Worm (Caenorhabditis elegans) whole organism, late embryonic: Measurements from ENCODE around the gene F28C6.5.

Experiments
- C08G9.2 ChIP-seq: sonication (generic microtip); optimal IDR thresholded peaks from 2 replicates; lab custom pipeline; 2016; ENCODE audit warnings: mild to moderate bottlenecking, missing genetic modification characterization, moderate library complexity, missing compliant biosample characterization
- F13H6.1 ChIP-seq: sonication (generic microtip); optimal IDR thresholded peaks from 2 replicates; lab custom pipeline; 2016; ENCODE audit warnings: missing genetic modification characterization, missing compliant biosample characterization
- ama-1 ChIP-seq: fragments of 150-350 bp; optimal IDR thresholded peaks from 2 replicates; lab custom pipeline; 2014
- ceh-2 ChIP-seq: sonication (generic microtip); optimal IDR thresholded peaks from 2 replicates; lab custom pipeline; 2016; ENCODE audit warnings: missing genotype, missing genetic modification characterization, missing compliant biosample characterization
- ceh-22 ChIP-seq: sonication (generic microtip); optimal IDR thresholded peaks from 2 replicates; lab custom pipeline; 2017; ENCODE audit warnings: missing biosample characterization, missing genetic modification characterization
- ceh-31 ChIP-seq: sonication (generic microtip); optimal IDR thresholded peaks from 2 replicates; lab custom pipeline; 2016; ENCODE audit warnings: missing genetic modification characterization, missing compliant biosample characterization
- ceh-34 ChIP-seq: sonication (generic microtip); optimal IDR thresholded peaks from 2 replicates; lab custom pipeline; 2016; ENCODE audit warnings: mild to moderate bottlenecking, missing genetic modification characterization, missing compliant biosample characterization
- ceh-48 ChIP-seq: sonication (generic microtip); optimal IDR thresholded peaks from 2 replicates; lab custom pipeline; 2016; ENCODE audit warnings: missing genetic modification characterization, inconsistent platforms, missing compliant biosample characterization
- ceh-6 ChIP-seq: fragments of 200-800 bp; sonication (Bioruptor generic); optimal IDR thresholded peaks from 2 replicates; lab custom pipeline; 2018; ENCODE audit warnings: mild to moderate bottlenecking, missing genetic modification characterization, missing compliant biosample characterization
- ceh-9 ChIP-seq: sonication (generic microtip); optimal IDR thresholded peaks from 2 replicates; lab custom pipeline; 2016; ENCODE audit warnings: mild to moderate bottlenecking, missing genetic modification characterization, inconsistent platforms, missing compliant biosample characterization
- eyg-1 ChIP-seq: sonication (generic microtip); optimal IDR thresholded peaks from 2 replicates; lab custom pipeline; 2016; ENCODE audit warnings: missing genotype, missing genetic modification characterization, missing compliant biosample characterization
- fax-1 ChIP-seq: sonication (generic microtip); optimal IDR thresholded peaks from 2 replicates; lab custom pipeline; 2016; ENCODE audit warnings: missing genotype, missing genetic modification characterization, missing compliant biosample characterization
- fkh-10 ChIP-seq: fragments of 150-350 bp; optimal IDR thresholded peaks from 2 replicates; lab custom pipeline; 2014; ENCODE audit warnings: missing biosample characterization, missing genetic modification reagents, missing genetic modification characterization
- fkh-6 ChIP-seq: sonication (generic microtip); optimal IDR thresholded peaks from 2 replicates; lab custom pipeline; 2016; ENCODE audit warnings: missing genetic modification characterization, missing compliant biosample characterization
- hlh-13 ChIP-seq: fragments of 200-800 bp; sonication (Bioruptor generic); optimal IDR thresholded peaks from 2 replicates; lab custom pipeline; 2018; ENCODE audit warnings: mild to moderate bottlenecking, missing genetic modification characterization, missing compliant biosample characterization
- hlh-30 ChIP-seq: sonication (generic microtip); optimal IDR thresholded peaks from 2 replicates; lab custom pipeline; 2017; ENCODE audit warnings: antibody characterized with exemption, missing genetic modification characterization, missing compliant biosample characterization; ENCODE audit not compliant: insufficient read depth
- hlh-6 ChIP-seq: sonication (generic microtip); optimal IDR thresholded peaks from 2 replicates; lab custom pipeline; 2016; ENCODE audit warnings: missing genotype, missing genetic modification characterization, missing compliant biosample characterization
- madf-2 ChIP-seq: sonication (generic microtip); optimal IDR thresholded peaks from 2 replicates; lab custom pipeline; 2017; ENCODE audit warnings: missing genetic modification characterization, missing compliant biosample characterization
- mec-3 ChIP-seq: sonication (generic microtip); optimal IDR thresholded peaks from 2 replicates; lab custom pipeline; 2016; ENCODE audit warnings: borderline replicate concordance, missing genetic modification characterization, missing compliant biosample characterization
- nfya-1 ChIP-seq: sonication (generic microtip); optimal IDR thresholded peaks from 2 replicates; lab custom pipeline; 2017; ENCODE audit warnings: missing genetic modification characterization, mild to moderate bottlenecking, missing compliant biosample characterization, antibody characterized with exemption, moderate library complexity
- nhr-11 ChIP-seq: fragments of 150-350 bp; optimal IDR thresholded peaks from 2 replicates; lab custom pipeline; 2014; ENCODE audit warnings: missing biosample characterization, missing genetic modification characterization
- nhr-232 ChIP-seq: sonication (generic microtip); optimal IDR thresholded peaks from 2 replicates; lab custom pipeline; 2016; ENCODE audit warnings: missing genetic modification characterization, missing compliant biosample characterization
- pag-3 ChIP-seq: sonication (generic microtip); optimal IDR thresholded peaks from 2 replicates; lab custom pipeline; 2016; ENCODE audit warnings: missing compliant biosample characterization, missing genetic modification characterization, borderline replicate concordance
- pat-9 ChIP-seq: fragments of 200-800 bp; sonication (Bioruptor generic); optimal IDR thresholded peaks from 2 replicates; lab custom pipeline; 2018; ENCODE audit warnings: mild to moderate bottlenecking, missing genetic modification characterization, moderate library complexity, missing compliant biosample characterization
- pha-2 ChIP-seq: sonication (generic microtip); optimal IDR thresholded peaks from 2 replicates; lab custom pipeline; 2017; ENCODE audit warnings: mild to moderate bottlenecking, missing genetic modification characterization, missing compliant biosample characterization
- ref-2 ChIP-seq: sonication (generic microtip); optimal IDR thresholded peaks from 2 replicates; lab custom pipeline; 2016; ENCODE audit warnings: missing genetic modification characterization, missing compliant biosample characterization
- rnt-1 ChIP-seq: sonication (generic microtip); optimal IDR thresholded peaks from 2 replicates; lab custom pipeline; 2016; ENCODE audit warnings: missing genetic modification characterization, missing compliant biosample characterization
- syd-9 ChIP-seq: sonication (generic microtip); optimal IDR thresholded peaks from 2 replicates; lab custom pipeline; 2016; ENCODE audit warnings: mild to moderate bottlenecking, missing genetic modification characterization, moderate library complexity, missing compliant biosample characterization
- tbx-2 ChIP-seq: sonication (generic microtip); optimal IDR thresholded peaks from 2 replicates; lab custom pipeline; 2016; ENCODE audit warnings: missing genetic modification characterization, missing compliant biosample characterization
- unc-42 ChIP-seq: sonication (generic microtip); optimal IDR thresholded peaks from 2 replicates; lab custom pipeline; 2016; ENCODE audit warnings: missing genotype, missing genetic modification characterization, missing compliant biosample characterization
- unc-86 ChIP-seq: sonication (generic microtip); optimal IDR thresholded peaks from 2 replicates; lab custom pipeline; 2016; ENCODE audit warnings: missing genetic modification characterization, missing compliant biosample characterization

Gene F28C6.5

DNA sequence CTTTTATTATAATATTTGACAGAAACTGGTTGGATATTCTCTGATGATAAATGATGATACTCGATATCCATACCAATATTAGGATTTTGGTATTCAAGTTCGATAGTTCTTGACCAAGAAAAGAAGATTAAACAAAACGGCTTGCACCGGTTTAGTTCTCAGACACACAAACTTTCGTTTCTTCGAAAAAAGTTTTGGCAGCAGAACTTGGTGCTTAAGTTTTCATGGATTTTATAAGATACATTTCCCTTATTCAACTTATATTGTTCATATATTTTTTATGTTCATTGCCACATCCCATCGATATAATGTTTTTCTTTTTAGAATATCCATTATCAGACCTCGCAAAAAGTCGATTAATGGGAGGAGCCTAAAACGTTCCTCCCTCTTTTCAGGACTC lies 8.6 kb upstream of the F28C6.5 start, which contains the start of gene aptf-4:
Gene aptf-4, plus strand, starts transcription at position 301 of the 400 bp plus-strand sequence.
- no peak for TF ChIP-seq hlh-13 (GFP tag; lab: Kevin White, UChicago)
- no peak for TF ChIP-seq C08G9.2 (tag; lab: Kevin White, UChicago)
- no peak for TF ChIP-seq nhr-11 (tag; lab: Kevin White, UChicago)
- TF ChIP-seq hlh-6 (tag; lab: Kevin White, UChicago): no peak

- TF ChIP-seq eyg-1 (no peak), fkh-10 (GFP tag; lab: Kevin White, UChicago) (no peak)
- TF ChIP-seq, all 69 proteins: peak for 0
These were observed 5.3 kb upstream of the F28C6.5 start, which contains the start of gene aptf-3 for ce11 chrII:8593840-8594625. Gene aptf-3, plus strand, starts transcription at chrII:8594190.

- TF ChIP-seq pag-3 (tag; lab: Kevin White, UChicago) (no peak), ceh-34 (tag; lab: Kevin White, UChicago) (no peak), unc-86 (tag; lab: Kevin White, UChicago) (no peak), ceh-31 (tag; lab: Kevin White, UChicago) (no peak), rnt-1 (no peak), ref-2 (tag; lab: Kevin White, UChicago) (no peak), ceh-22 (tag; lab: Kevin White, UChicago) (no peak), fax-1 (tag; lab: Kevin White, UChicago) (no peak)
These were observed 851 bp downstream of the F28C6.5 start, which contains the start of gene pigg-1 for ce11 chrII:8600165-8600564. Gene pigg-1, minus strand, starts transcription at chrII:8600265.

DNA sequence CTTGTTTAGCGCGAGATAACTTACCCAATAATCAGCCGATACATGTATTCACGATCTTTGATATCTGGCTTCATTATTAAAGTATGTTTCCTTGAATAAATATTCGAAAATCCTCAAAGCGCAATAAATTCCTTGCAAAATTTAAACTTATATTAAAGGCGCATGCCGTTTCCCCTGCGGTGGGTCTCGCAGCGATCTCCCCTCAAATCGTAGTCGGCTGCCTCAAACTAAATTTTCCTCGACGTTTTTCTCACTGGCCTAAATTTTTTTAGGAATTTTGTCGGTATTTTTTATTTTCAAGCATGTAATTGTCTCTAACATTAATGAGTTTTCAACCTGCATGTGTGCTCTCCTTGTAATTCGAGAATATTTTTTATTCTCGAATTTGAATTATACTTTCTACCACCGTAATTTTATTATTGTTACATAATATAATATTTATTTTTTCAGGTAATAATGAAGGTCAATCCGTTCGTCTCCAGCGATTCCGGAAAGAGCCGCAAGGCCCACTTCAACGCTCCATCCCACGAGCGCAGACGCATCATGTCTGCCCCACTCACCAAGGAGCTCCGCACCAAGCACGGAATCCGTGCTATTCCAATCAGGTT lies 3.1 kb downstream of the F28C6.5 start, which contains the start of the genes cpf-1 and rpl-26:
Gene cpf-1, minus strand, starts transcription at position 104 of the 608 bp plus-strand sequence.
Gene rpl-26, plus strand, starts transcription at position 449 of the 608 bp plus-strand sequence.
- no peak for TF ChIP-seq ceh-2 (tag; lab: Kevin White, UChicago)
- peak; percentile 9 for TF ChIP-seq ceh-31 (tag; lab: Kevin White, UChicago)
- peak; percentile 40 for TF ChIP-seq unc-42 (tag; lab: Kevin White, UChicago)
- peak; percentile 36 for TF ChIP-seq nfya-1 (tag; lab: Kevin White, UChicago)

DNA sequence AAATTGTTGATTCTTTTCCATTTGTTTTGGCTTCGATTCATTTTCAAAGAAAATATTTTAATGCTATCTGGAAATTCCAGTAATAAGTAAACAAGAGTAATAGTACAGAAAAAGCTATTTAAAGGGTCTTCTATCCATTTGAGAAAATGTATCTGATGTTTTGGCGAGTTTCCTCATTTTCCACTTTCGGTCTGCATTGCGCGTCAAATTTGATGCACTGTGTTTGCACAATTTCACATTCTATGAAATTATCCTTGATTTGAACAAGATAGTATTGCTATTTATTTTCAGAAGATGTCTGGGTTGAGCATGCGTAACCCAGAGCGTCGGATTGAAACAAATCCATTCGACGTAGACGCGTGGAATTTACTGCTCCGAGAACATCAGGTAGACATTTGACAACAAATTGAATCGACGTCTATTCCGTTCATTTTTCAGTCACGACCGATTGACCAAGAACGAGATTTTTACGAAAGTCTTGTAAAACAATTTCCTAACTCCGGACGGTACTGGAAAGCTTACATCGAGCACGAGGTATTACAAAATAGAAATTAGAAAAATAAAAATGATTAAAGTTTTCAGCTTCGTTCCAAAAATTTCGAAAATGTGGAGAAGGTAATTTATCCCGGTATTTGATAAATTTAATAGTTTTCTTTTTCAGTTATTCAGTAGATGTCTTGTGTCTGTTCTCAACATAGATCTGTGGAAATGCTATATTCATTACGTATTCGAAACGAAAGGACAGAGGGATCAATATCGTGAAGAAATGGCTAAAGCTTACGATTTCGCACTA lies 4.4 kb downstream of the F28C6.5 start, which contains the start of gene suf-1:
Gene suf-1, plus strand, starts transcription at position 280 of the 793 bp plus-strand sequence.
- peak; percentile 65 for TF ChIP-seq ama-1 (lab: Kevin White, UChicago)
- TF ChIP-seq unc-42 (tag; lab: Kevin White, UChicago): peak; percentile 48
- TF ChIP-seq nfya-1 (tag; lab: Kevin White, UChicago): peak; percentile 31
- no peak for TF ChIP-seq tbx-2 (tag; lab: Kevin White, UChicago)
- TF ChIP-seq, all 69 proteins: peak for 3

- no peak for TF ChIP-seq eyg-1
- no peak for TF ChIP-seq F13H6.1
- no peak for TF ChIP-seq pat-9 (tag; lab: Kevin White, UChicago)
- TF ChIP-seq syd-9 (tag; lab: Kevin White, UChicago): no peak
- no peak for TF ChIP-seq nhr-11 (tag; lab: Kevin White, UChicago)
- no peak for TF ChIP-seq fkh-6 (tag; lab: Kevin White, UChicago)
- TF ChIP-seq ceh-48: no peak
- TF ChIP-seq rnt-1: no peak
- TF ChIP-seq hlh-30: no peak
- TF ChIP-seq mec-3 (tag; lab: Kevin White, UChicago): no peak
- no peak for TF ChIP-seq madf-2 (tag; lab: Kevin White, UChicago)
- no peak for TF ChIP-seq ceh-6 (GFP tag; lab: Kevin White, UChicago)
- no peak for TF ChIP-seq pha-2 (tag; lab: Kevin White, UChicago)
- TF ChIP-seq ceh-9 (tag; lab: Kevin White, UChicago): no peak
- TF ChIP-seq nhr-232: no peak
- TF ChIP-seq, all 69 proteins: peak for 0
These were observed 7.2 kb downstream of the F28C6.5 start, which contains the start of gene F28C6.8 for ce11 chrII:8606549-8606948. Gene F28C6.8, plus strand, starts transcription at chrII:8606849.
